Worm (Caenorhabditis elegans) whole organism, mixed stage, embryonic: ENCODE results near the gene dhs-20.

ENCODE experiments used
- elt-3 ChIP-seq: fragments of 150-350 bp; optimal IDR thresholded peaks from 2 replicates; lab custom pipeline; 2014; ENCODE audit warnings: missing biosample characterization, missing genetic modification characterization
- nhr-12 ChIP-seq: fragments of 150-350 bp; optimal IDR thresholded peaks from 2 replicates; lab custom pipeline; 2014; ENCODE audit warnings: missing biosample characterization, missing genetic modification characterization
- pha-4 ChIP-seq: fragments of 150-350 bp; optimal IDR thresholded peaks from 2 replicates; lab custom pipeline; 2018; ENCODE audit warnings: missing biosample characterization, missing genetic modification reagents, missing genetic modification characterization
- snpc-4 ChIP-seq: fragments of 150-350 bp; optimal IDR thresholded peaks from 2 replicates; lab custom pipeline; 2014; ENCODE audit warnings: missing biosample characterization, missing genetic modification characterization
- unc-62 ChIP-seq: fragments of 150-350 bp; optimal IDR thresholded peaks from 2 replicates; lab custom pipeline; 2014; ENCODE audit warnings: missing biosample characterization, missing genetic modification reagents, missing genetic modification characterization

- no peak for TF ChIP-seq elt-3 (tag; lab: Kevin White, UChicago)
- TF ChIP-seq nhr-12 (tag; lab: Kevin White, UChicago), result no peak
- no peak for TF ChIP-seq unc-62 (GFP tag; lab: Kevin White, UChicago)
- TF ChIP-seq snpc-4 (tag; lab: Kevin White, UChicago), result no peak
- no peak for TF ChIP-seq pha-4
These were observed 10.5 kb downstream of the dhs-20 start for ce11 chrV:11593888-11594287.
